Fruit fly (Drosophila melanogaster) whole organism, embryonic: ENCODE data around the gene CG2854.

Experiments used
- Aef1 ChIP-seq: fragments of 200-800 bp; sonication (Bioruptor generic); IDR thresholded peaks from 3 replicates; pipeline ENCODE4 v1.3.6; 2022; ENCODE audit warnings: missing biosample characterization, missing genetic modification characterization
- BEAF-32 ChIP-seq: fragments of 200-800 bp; sonication (Bioruptor generic); optimal IDR thresholded peaks from 3 replicates; lab custom pipeline; 2017; ENCODE audit warnings: missing biosample characterization, missing genetic modification characterization, mild to moderate bottlenecking, moderate library complexity, missing genetic modification reagents
- Blimp-1 ChIP-seq: fragments of 200-800 bp; sonication (Bioruptor generic); optimal IDR thresholded peaks from 3 replicates; lab custom pipeline; 2018; ENCODE audit warnings: missing biosample characterization, missing genetic modification characterization, mild to moderate bottlenecking, moderate library complexity, missing genetic modification reagents
- Bteb2 ChIP-seq: fragments of 200-800 bp; sonication (Bioruptor generic); optimal IDR thresholded peaks from 2 replicates; lab custom pipeline; 2016; ENCODE audit warnings: missing biosample characterization, missing genetic modification characterization
- CG10462 ChIP-seq: fragments of 200-800 bp; sonication (Bioruptor generic); optimal IDR thresholded peaks from 2 replicates; lab custom pipeline; 2016; ENCODE audit warnings: missing biosample characterization, missing genetic modification characterization
- CG11504 ChIP-seq: fragments of 200-800 bp; sonication (Bioruptor generic); optimal IDR thresholded peaks from 3 replicates; lab custom pipeline; 2019; ENCODE audit warnings: missing biosample characterization, mild to moderate bottlenecking, missing genetic modification characterization, moderate library complexity
- CG11560 ChIP-seq: fragments of 200-800 bp; sonication (Bioruptor generic); IDR thresholded peaks from 3 replicates; pipeline ENCODE4 v1.3.6; 2022; ENCODE audit warnings: missing biosample characterization, missing genetic modification characterization
- CG12942 ChIP-seq: fragments of 200-800 bp; sonication (Bioruptor generic); optimal IDR thresholded peaks from 3 replicates; lab custom pipeline; 2016; ENCODE audit warnings: missing biosample characterization, missing genetic modification characterization
- CG13287 ChIP-seq: fragments of 200-800 bp; sonication (Bioruptor generic); IDR thresholded peaks from 2 replicates; pipeline ENCODE4 v1.3.6; 2022; ENCODE audit warnings: missing biosample characterization, missing genetic modification characterization; ENCODE audit not compliant: partially characterized antibody
- CG15269 ChIP-seq: fragments of 200-800 bp; sonication (Bioruptor generic); optimal IDR thresholded peaks from 2 replicates; lab custom pipeline; 2018; ENCODE audit warnings: missing biosample characterization, mild to moderate bottlenecking, missing genetic modification characterization, moderate library complexity
- CG15601 ChIP-seq: fragments of 200-800 bp; sonication (Bioruptor generic); optimal IDR thresholded peaks from 3 replicates; lab custom pipeline; 2019; ENCODE audit warnings: missing biosample characterization, mild to moderate bottlenecking, missing genetic modification characterization, moderate library complexity
- CG16815 ChIP-seq: fragments of 200-800 bp; sonication (Bioruptor generic); optimal IDR thresholded peaks from 3 replicates; lab custom pipeline; 2017; ENCODE audit warnings: missing biosample characterization, mild to moderate bottlenecking, missing genetic modification characterization
- CG18011 ChIP-seq: fragments of 200-800 bp; sonication (Bioruptor generic); optimal IDR thresholded peaks from 2 replicates; lab custom pipeline; 2017; ENCODE audit warnings: missing biosample characterization, missing genetic modification characterization, mild to moderate bottlenecking, moderate library complexity, missing genotype
- CG31365 ChIP-seq: fragments of 200-800 bp; sonication (Bioruptor generic); optimal IDR thresholded peaks from 2 replicates; lab custom pipeline; 2018; ENCODE audit warnings: missing biosample characterization, mild to moderate bottlenecking, missing genetic modification characterization
- CG31388 ChIP-seq: fragments of 200-800 bp; sonication (Bioruptor generic); optimal IDR thresholded peaks from 2 replicates; lab custom pipeline; 2016; ENCODE audit warnings: missing biosample characterization, missing genetic modification characterization
- CG3407 ChIP-seq: fragments of 200-800 bp; sonication (Bioruptor generic); optimal IDR thresholded peaks from 2 replicates; lab custom pipeline; 2018; ENCODE audit warnings: missing biosample characterization, mild to moderate bottlenecking, missing genetic modification characterization
- CG4328 ChIP-seq: fragments of 200-800 bp; sonication (Bioruptor generic); optimal IDR thresholded peaks from 3 replicates; lab custom pipeline; 2017; ENCODE audit warnings: missing biosample characterization, missing genetic modification reagents, missing genetic modification characterization
- CG5953 ChIP-seq: fragments of 200-800 bp; sonication (Bioruptor generic); IDR thresholded peaks from 2 replicates; pipeline ENCODE4 v1.3.6; 2022; ENCODE audit warnings: missing biosample characterization, missing genetic modification characterization
- CG8281 ChIP-seq: fragments of 200-800 bp; sonication (Bioruptor generic); optimal IDR thresholded peaks from 2 replicates; lab custom pipeline; 2018; ENCODE audit warnings: missing biosample characterization, mild to moderate bottlenecking, missing genetic modification characterization, moderate library complexity
- CG8359 ChIP-seq: fragments of 200-800 bp; sonication (Bioruptor generic); optimal IDR thresholded peaks from 2 replicates; lab custom pipeline; 2017; ENCODE audit warnings: missing biosample characterization, mild to moderate bottlenecking, missing genetic modification characterization, borderline replicate concordance
- CG9876 ChIP-seq: fragments of 200-800 bp; sonication (Bioruptor generic); optimal IDR thresholded peaks from 2 replicates; lab custom pipeline; 2016; ENCODE audit warnings: missing biosample characterization, missing genetic modification characterization
- CG9932 ChIP-seq: fragments of 200-800 bp; sonication (Bioruptor generic); IDR thresholded peaks from 2 replicates; pipeline ENCODE4 v1.3.6; 2022; ENCODE audit warnings: missing biosample characterization, missing genetic modification characterization
- Camta ChIP-seq: fragments of 200-800 bp; sonication (Bioruptor generic); optimal IDR thresholded peaks from 2 replicates; lab custom pipeline; 2016; ENCODE audit warnings: missing biosample characterization, missing genetic modification characterization
- Deaf1 ChIP-seq: fragments of 200-800 bp; optimal IDR thresholded peaks from 3 replicates; lab custom pipeline; 2019; ENCODE audit warnings: missing biosample characterization, mild to moderate bottlenecking, missing genetic modification characterization, moderate library complexity
- Dfd ChIP-seq, 2 experiments: fragments of >200 bp; optimal IDR thresholded peaks; 2 replicates each; lab custom pipeline; 2017; ENCODE audit warnings: missing biosample characterization in 2 of 2, missing genetic modification characterization in 2 of 2
- Ets97D ChIP-seq: fragments of 200-800 bp; sonication (Bioruptor generic); optimal IDR thresholded peaks from 3 replicates; lab custom pipeline; 2016; ENCODE audit warnings: missing biosample characterization, missing genetic modification characterization
- Hand ChIP-seq: fragments of 200-800 bp; sonication (Bioruptor generic); optimal IDR thresholded peaks from 2 replicates; lab custom pipeline; 2017; ENCODE audit warnings: mild to moderate bottlenecking, missing biosample characterization, missing genetic modification reagents, missing genetic modification characterization
- Kr ChIP-seq: fragments of 200-800 bp; sonication (Bioruptor generic); optimal IDR thresholded peaks from 2 replicates; lab custom pipeline; 2017; ENCODE audit warnings: missing biosample characterization, mild to moderate bottlenecking, missing genetic modification characterization
- MBD-R2 ChIP-seq: fragments of 200-800 bp; sonication (Bioruptor generic); IDR thresholded peaks from 2 replicates; pipeline ENCODE4 v1.3.6; 2022; ENCODE audit warnings: missing biosample characterization, missing genetic modification characterization
- NC2α ChIP-seq: fragments of 200-800 bp; sonication (Bioruptor generic); optimal IDR thresholded peaks from 2 replicates; lab custom pipeline; 2016; ENCODE audit warnings: missing biosample characterization, missing genetic modification characterization
- NC2β ChIP-seq: fragments of 200-800 bp; sonication (Bioruptor generic); optimal IDR thresholded peaks from 2 replicates; lab custom pipeline; 2016; ENCODE audit warnings: missing biosample characterization, missing genetic modification characterization
- TFAM ChIP-seq: fragments of 200-800 bp; sonication (Bioruptor generic); optimal IDR thresholded peaks from 2 replicates; lab custom pipeline; 2017; ENCODE audit warnings: missing biosample characterization, missing genetic modification characterization, inconsistent platforms
- Xrp1 ChIP-seq: fragments of 200-800 bp; sonication (Bioruptor generic); IDR thresholded peaks from 2 replicates; pipeline ENCODE4 v1.3.6; 2022; ENCODE audit warnings: missing biosample characterization, missing genetic modification characterization
- ap ChIP-seq: fragments of 200-800 bp; sonication (Bioruptor generic); IDR thresholded peaks from 2 replicates; pipeline ENCODE4 v1.3.6; 2022; ENCODE audit warnings: missing biosample characterization, missing genetic modification characterization
- bcd ChIP-seq: fragments of 200-800 bp; sonication (Bioruptor generic); optimal IDR thresholded peaks from 2 replicates; lab custom pipeline; 2017; ENCODE audit warnings: missing biosample characterization, mild to moderate bottlenecking, missing genetic modification characterization
- cato ChIP-seq: fragments of 200-800 bp; sonication (Bioruptor generic); optimal IDR thresholded peaks from 2 replicates; lab custom pipeline; 2016; ENCODE audit warnings: missing biosample characterization, missing genetic modification characterization, borderline replicate concordance
- chif ChIP-seq, 2 experiments: fragments of 200-800 bp; sonication (Bioruptor generic); optimal IDR thresholded peaks; 3 replicates each; lab custom pipeline; 2016; ENCODE audit warnings: missing biosample characterization in 2 of 2, missing genetic modification characterization in 2 of 2
- ci ChIP-seq: fragments of 200-800 bp; sonication (Bioruptor generic); IDR thresholded peaks from 3 replicates; pipeline ENCODE4 v1.3.6; 2022; ENCODE audit warnings: missing biosample characterization, missing genetic modification characterization
- dmrt99B ChIP-seq: fragments of 200-800 bp; sonication (Bioruptor generic); optimal IDR thresholded peaks from 2 replicates; lab custom pipeline; 2018; ENCODE audit warnings: missing biosample characterization, mild to moderate bottlenecking, missing genetic modification characterization, moderate library complexity
- ftz-f1 ChIP-seq: fragments of 200-800 bp; sonication (Bioruptor generic); optimal IDR thresholded peaks from 2 replicates; lab custom pipeline; 2016; ENCODE audit warnings: missing biosample characterization, missing genetic modification characterization
- hbn ChIP-seq: fragments of 200-800 bp; sonication (Bioruptor generic); IDR thresholded peaks from 2 replicates; pipeline ENCODE4 v1.3.6; 2022; ENCODE audit warnings: missing biosample characterization, missing genetic modification characterization; ENCODE audit not compliant: partially characterized antibody
- her ChIP-seq: fragments of 200-800 bp; sonication (Bioruptor generic); optimal IDR thresholded peaks from 2 replicates; lab custom pipeline; 2016; ENCODE audit warnings: missing biosample characterization, missing genetic modification characterization
- lab ChIP-seq: fragments of 200-800 bp; sonication (Bioruptor generic); optimal IDR thresholded peaks from 3 replicates; lab custom pipeline; 2017; ENCODE audit warnings: missing biosample characterization, missing genetic modification characterization, mild to moderate bottlenecking, moderate library complexity, missing genetic modification reagents
- otp ChIP-seq: fragments of 200-800 bp; sonication (Bioruptor generic); IDR thresholded peaks from 3 replicates; pipeline ENCODE4, ENCODE4 v1.3.6; 2022; ENCODE audit warnings: missing biosample characterization, missing genetic modification characterization
- pfk ChIP-seq: fragments of 200-800 bp; sonication (Bioruptor generic); optimal IDR thresholded peaks from 2 replicates; lab custom pipeline; 2018; ENCODE audit warnings: missing biosample characterization, mild to moderate bottlenecking, missing genetic modification characterization, moderate library complexity
- pita ChIP-seq: fragments of 200-800 bp; sonication (Bioruptor generic); optimal IDR thresholded peaks from 2 replicates; lab custom pipeline; 2017; ENCODE audit warnings: missing biosample characterization, mild to moderate bottlenecking, missing genetic modification characterization
- tna ChIP-seq: fragments of 200-800 bp; sonication (Bioruptor generic); IDR thresholded peaks from 2 replicates; pipeline ENCODE4 v1.3.6; 2022; ENCODE audit warnings: missing biosample characterization, missing genetic modification characterization; ENCODE audit not compliant: partially characterized antibody
- vfl ChIP-seq: fragments of 200-800 bp; sonication (Bioruptor generic); optimal IDR thresholded peaks from 2 replicates; lab custom pipeline; 2016; ENCODE audit warnings: missing biosample characterization, missing genetic modification characterization

The CG2854 gene

dm6 chrX:2296230-2297044 is 30.5 kb upstream of the CG2854 start (continued):
- TF ChIP-seq tna (GFP tag; lab: Robert Waterston, UW) (no peak), Hand (peak; percentile 92), CG16815 (GFP tag; lab: Kevin White, UChicago) (peak; percentile 96), CG31365 (tag; lab: Kevin White, UChicago) (peak; percentile 74), CG9932 (GFP tag; lab: Robert Waterston, UW) (peak; percentile 73), pfk (GFP tag; lab: Kevin White, UChicago) (no peak), BEAF-32 (GFP tag; lab: Kevin White, UChicago) (peak; percentile 7), CG12942 (GFP tag; lab: Kevin White, UChicago) (peak; percentile 91), CG5953 (0 out of 2 replicates have a peak, but pooled peaks have one; percentile 11), Dfd (GFP tag; optimal IDR thresholded peaks at IDR 0.05; lab: Kevin White, UChicago) (no peak), cato (GFP tag; lab: Kevin White, UChicago) (peak; percentile 91), CG8359 (GFP tag; lab: Kevin White, UChicago) (peak; percentile 88), CG11504 (tag; lab: Kevin White, UChicago) (peak; percentile 95), CG18011 (GFP tag; lab: Kevin White, UChicago) (peak; percentile 79), CG9876 (peak; percentile 87), CG3407 (peak; percentile 86), pita (no peak), chif (GFP tag; optimal IDR thresholded peaks at IDR 0.05; lab: Kevin White, UChicago) (peak; percentile 93 to 96), vfl (GFP tag; lab: Kevin White, UChicago) (peak; percentile 83), CG31388 (GFP tag; lab: Kevin White, UChicago) (peak; percentile 76), Bteb2 (GFP tag; lab: Kevin White, UChicago) (peak; percentile 85), Deaf1 (tag; lab: Kevin White, UChicago) (peak; percentile 72), Kr (GFP tag; lab: Kevin White, UChicago) (no peak), NC2α (GFP tag; lab: Kevin White, UChicago) (peak; percentile 89), CG10462 (GFP tag; lab: Kevin White, UChicago) (peak; percentile 92), hbn (GFP tag; lab: Robert Waterston, UW) (no peak), Blimp-1 (GFP tag; lab: Kevin White, UChicago) (peak; percentile 93), her (GFP tag; lab: Kevin White, UChicago) (peak; percentile 93), CG11560 (peak; percentile 68; the same call in 2 of the 3 replicates), ap (GFP tag; lab: Robert Waterston, UW) (peak; percentile 37; the same call in 1 of the 2 replicates), otp (GFP tag; lab: Robert Waterston, UW) (no peak), ci (GFP tag; lab: Robert Waterston, UW) (no peak; the same call in 1 of the 3 replicates), bcd (GFP tag; lab: Kevin White, UChicago) (peak; percentile 95), MBD-R2 (0 out of 2 replicates have a peak, but pooled peaks have one; percentile 43), Xrp1 (GFP tag; lab: Robert Waterston, UW) (peak; percentile 86), CG4328 (peak; percentile 87), Aef1 (GFP tag; lab: Robert Waterston, UW) (peak; percentile 67), CG13287 (GFP tag; lab: Robert Waterston, UW) (no peak), CG15601 (tag; lab: Kevin White, UChicago) (peak; percentile 92), CG8281 (peak; percentile 80), lab (GFP tag; lab: Kevin White, UChicago) (peak; percentile 93), TFAM (GFP tag; lab: Kevin White, UChicago) (peak; percentile 81), ftz-f1 (GFP tag; lab: Kevin White, UChicago) (no peak), dmrt99B (tag; lab: Kevin White, UChicago) (peak; percentile 96), Ets97D (GFP tag; lab: Kevin White, UChicago) (peak; percentile 49), Camta (GFP tag; lab: Kevin White, UChicago) (peak; percentile 95), CG15269 (peak; percentile 94), NC2β (peak; percentile 91)
